Fruit fly (Drosophila melanogaster): ENCODE data around the gene CG5958.

Gene CG5958

DNA sequence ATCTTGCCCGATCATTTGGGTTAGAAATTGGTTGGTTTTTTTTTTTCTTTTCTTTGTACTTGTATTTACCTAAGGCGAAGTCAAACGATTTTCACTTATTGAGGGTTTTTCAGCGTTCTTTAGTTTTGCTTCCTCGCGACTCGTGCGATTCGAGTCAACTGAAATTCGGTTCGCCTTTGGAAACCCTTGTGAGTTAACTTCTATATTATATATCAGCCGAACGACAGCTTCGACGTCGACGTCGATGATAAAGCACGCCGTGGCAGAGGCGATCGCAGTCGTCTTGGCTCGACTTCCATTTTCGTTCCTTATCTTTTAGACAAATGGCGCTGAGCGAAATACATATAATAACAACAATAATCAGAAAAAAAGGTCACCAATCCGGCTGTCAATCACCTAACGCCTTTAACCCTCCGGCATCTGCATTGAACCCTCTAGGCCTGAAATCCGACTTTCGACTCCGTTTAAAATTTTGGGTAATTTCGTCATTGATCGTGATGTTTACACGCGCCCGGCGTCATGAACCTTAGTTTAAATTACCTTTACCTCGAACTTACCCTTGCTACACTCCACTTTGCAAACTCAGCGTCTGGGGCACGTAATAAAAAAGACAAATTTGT, at the start of gene CG5958:
TSS of gene CG5958 (minus strand) at position 180 of the 620 bp plus-strand sequence.
- TF ChIP-seq noc (tag; optimal IDR thresholded peaks at IDR 0.05) = no peak

DNA sequence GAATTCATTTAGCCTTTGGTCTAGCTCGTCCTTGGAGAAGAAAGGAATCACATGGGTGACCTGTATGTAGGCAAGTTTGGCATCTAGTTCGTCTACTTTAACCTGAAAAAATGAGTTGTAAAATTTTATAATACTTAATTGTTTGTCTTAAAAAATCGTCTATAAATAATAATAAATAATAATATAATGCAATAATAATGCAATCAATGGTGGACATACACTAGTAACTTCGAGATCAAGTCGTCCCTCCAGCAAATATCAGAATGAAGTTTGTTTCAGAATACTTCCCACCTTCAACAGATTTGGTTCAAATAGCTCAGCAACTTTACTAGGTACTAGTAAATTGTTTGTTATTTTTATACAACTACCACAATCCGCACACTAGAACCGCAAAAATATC, 41.1 kb upstream of the CG5958 start, which contains the start of gene CG6441:
TSS of gene CG6441 (plus strand) at position 301 of the 400 bp plus-strand sequence.
- TF ChIP-seq noc (tag; optimal IDR thresholded peaks at IDR 0.05) = no peak

dm6 chr2L:7473248-7473647, 39.9 kb upstream of the CG5958 start:
- TF ChIP-seq noc (tag; optimal IDR thresholded peaks at IDR 0.05) = no peak

- no peak for TF ChIP-seq noc (tag; optimal IDR thresholded peaks at IDR 0.05)
Observed at dm6 chr2L:7466304-7466703, 33.0 kb upstream of the CG5958 start, which contains the start of gene CG6055. CG6055 (plus strand) TSS chr2L:7466543.

DNA sequence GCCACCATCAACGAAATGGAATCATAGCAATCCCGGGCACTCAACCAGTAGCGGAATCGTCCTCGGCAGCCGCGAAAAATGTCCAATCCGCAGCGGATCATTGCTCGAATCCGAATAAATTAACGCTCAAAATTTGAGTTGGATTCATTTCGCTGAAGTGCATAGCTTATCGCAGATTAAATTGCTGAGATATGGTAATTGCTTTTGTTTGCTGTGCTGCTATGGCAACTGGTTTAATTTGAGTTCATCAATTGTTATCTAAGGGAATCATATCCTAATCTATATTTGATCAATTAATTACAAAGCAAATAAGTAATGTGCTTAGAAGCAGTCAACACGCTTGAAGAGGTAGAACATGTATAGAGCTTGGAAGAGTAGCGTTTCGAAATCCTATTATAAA, 28.8 kb upstream of the CG5958 start, which contains the start of gene Gr28b:
TSS of gene Gr28b (minus strand) at position 101 of the 400 bp plus-strand sequence.
- TF ChIP-seq noc (tag; optimal IDR thresholded peaks at IDR 0.05) = no peak

- no peak for TF ChIP-seq noc (tag; optimal IDR thresholded peaks at IDR 0.05)
Observed at dm6 chr2L:7454112-7454511, 20.8 kb upstream of the CG5958 start, which contains the start of gene Gr28a. Gr28a (minus strand) TSS chr2L:7454212.

DNA sequence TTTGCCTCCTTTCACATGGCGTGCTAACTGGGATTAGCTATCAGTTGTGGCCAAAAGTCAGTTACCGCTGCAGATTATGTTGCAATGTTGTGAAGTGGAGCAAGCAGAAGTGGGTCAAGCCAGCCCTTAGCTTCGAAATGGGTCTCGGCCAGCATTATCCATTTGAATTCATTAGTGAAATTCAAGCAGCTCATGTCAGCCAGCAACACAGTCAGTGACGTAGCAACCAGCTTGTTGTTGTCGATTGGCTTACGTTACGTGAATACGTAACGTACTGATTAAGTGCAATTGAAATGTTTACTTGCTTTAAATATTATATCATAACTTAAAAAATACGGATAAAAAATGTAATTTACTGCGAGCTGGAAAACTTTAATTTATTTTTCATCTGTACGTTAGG, 18.8 kb upstream of the CG5958 start:
- no peak for TF ChIP-seq noc (tag; optimal IDR thresholded peaks at IDR 0.05)

- TF ChIP-seq noc (tag; optimal IDR thresholded peaks at IDR 0.05) = no peak
Observed at dm6 chr2L:7450966-7451365, 17.6 kb upstream of the CG5958 start, which contains the start of gene santa-maria. santa-maria (minus strand) TSS chr2L:7451244.

dm6 chr2L:7448371-7448770, 15.1 kb upstream of the CG5958 start:
- TF ChIP-seq noc (tag; optimal IDR thresholded peaks at IDR 0.05) = no peak

dm6 chr2L:7447820-7448219, 14.5 kb upstream of the CG5958 start:
- no peak for TF ChIP-seq noc (tag; optimal IDR thresholded peaks at IDR 0.05)

DNA sequence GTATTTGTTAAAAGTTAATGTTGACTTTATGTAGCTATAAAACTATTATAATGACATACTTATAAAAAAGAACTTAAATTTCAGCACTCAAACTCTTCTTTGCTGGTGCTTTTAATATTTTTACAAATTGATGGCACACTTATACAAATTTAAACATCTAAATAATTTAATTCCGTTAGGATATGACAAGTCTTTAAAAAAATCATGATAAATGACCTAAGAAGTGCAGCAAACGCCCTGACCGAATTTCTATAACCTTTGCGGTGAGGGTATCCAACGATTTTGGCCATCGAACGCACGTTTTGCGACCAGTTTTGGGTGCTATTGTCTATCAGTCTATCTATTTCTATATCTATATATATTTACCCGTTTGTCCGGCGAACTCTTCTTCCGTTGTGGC, 9.6 kb upstream of the CG5958 start:
- peak; percentile 64 for TF ChIP-seq noc (tag; optimal IDR thresholded peaks at IDR 0.05)

- no peak for TF ChIP-seq noc (tag; optimal IDR thresholded peaks at IDR 0.05)
Observed at dm6 chr2L:7442106-7442505, 8.8 kb upstream of the CG5958 start.

DNA sequence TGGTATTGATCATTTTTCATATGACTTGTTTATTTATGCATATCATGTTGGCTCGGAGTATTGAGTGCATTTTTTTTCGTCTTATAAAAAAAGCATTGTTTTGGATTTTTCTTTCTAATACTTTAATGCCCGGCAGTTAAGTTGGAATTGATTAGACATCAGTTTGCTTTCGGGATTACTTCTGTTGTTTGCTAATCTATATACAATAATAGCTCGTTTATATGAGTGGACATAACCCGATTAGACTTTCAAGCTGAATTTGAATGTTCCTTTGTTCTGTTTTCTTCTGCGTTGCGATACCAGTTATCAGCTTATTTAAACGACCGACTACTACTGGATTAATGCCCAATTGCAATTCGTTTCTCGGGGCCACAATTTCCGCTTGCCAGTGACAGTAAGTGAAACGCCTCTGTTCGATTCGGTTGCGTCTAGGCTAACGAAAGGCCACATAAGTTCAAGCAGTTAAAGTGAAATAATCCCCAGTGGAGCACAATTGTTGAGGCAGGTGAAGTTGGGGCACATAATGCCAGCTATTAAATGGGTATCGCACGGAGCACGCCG, 7.2 kb upstream of the CG5958 start:
- TF ChIP-seq noc (tag; optimal IDR thresholded peaks at IDR 0.05) = no peak

DNA sequence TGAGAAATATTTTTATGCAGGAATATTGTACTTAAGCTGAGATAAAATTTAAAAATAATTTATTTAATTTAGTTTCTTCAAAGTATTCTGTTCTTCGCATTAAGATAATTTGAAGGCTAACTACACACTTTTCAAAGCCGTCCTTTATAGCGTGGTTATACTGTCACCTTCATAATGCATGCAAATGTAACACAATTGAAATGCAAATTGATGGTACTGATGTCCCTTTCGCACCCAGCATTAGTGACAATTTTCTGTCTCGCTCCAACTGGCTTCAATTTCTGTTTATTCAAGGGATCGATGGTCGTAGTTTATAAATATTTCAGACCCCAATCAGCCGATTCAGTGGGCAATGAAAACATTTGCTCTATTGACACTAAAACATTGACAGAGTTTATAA, 5.2 kb upstream of the CG5958 start:
- TF ChIP-seq noc (tag; optimal IDR thresholded peaks at IDR 0.05) = no peak

dm6 chr2L:7437325-7437707, 4.0 kb upstream of the CG5958 start, which contains the start of gene CG5973:
CG5973 (plus strand) TSS chr2L:7437492.
- no peak for TF ChIP-seq noc (tag; optimal IDR thresholded peaks at IDR 0.05)

- peak; percentile 71 for TF ChIP-seq noc (tag; optimal IDR thresholded peaks at IDR 0.05)
Observed at dm6 chr2L:7436492-7437324, 3.4 kb upstream of the CG5958 start.
